Fruit fly (Drosophila melanogaster): ENCODE results near the gene Imp.

Imp gene

DNA sequence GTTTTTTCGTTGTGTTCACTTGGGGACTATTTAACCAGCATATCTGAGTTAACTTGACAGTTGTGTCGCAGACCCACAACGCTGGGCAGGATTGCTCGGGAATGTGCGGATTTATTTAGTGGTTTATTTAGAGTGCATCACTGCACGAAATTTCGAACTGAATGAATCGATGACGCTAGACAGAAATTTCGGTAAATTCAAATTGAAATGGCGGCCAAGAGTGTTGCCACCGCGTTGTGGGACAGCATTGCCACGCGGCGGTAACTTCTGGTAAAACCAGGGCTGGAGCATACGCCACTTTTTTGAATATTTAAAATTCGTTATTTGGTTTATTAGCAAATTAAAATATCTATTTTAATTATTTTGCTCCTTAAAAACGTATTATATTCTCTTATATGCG is 30.6 kb upstream of the Imp start, which contains the start of gene feo (continued):
- TF ChIP-seq Hand (GFP tag; optimal IDR thresholded peaks at IDR 0.05): no peak
- no peak for TF ChIP-seq CG7271 (tag; optimal IDR thresholded peaks at IDR 0.05)
- no peak for TF ChIP-seq Max (GFP tag; optimal IDR thresholded peaks at IDR 0.05)
- no peak for TF ChIP-seq esg (GFP tag; conservative IDR thresholded peaks at IDR 0.05)
- no peak for TF ChIP-seq tgo (GFP tag; IDR thresholded peaks at IDR 0.05)
- TF ChIP-seq jigr1 (GFP tag; IDR thresholded peaks at IDR 0.05): no peak
- peak; percentile 54 for TF ChIP-seq MESR4 (GFP tag; optimal IDR thresholded peaks at IDR 0.05)
- no peak for TF ChIP-seq B-H2 (GFP tag; optimal IDR thresholded peaks at IDR 0.05)
- TF ChIP-seq tx (GFP tag; optimal IDR thresholded peaks at IDR 0.05): no peak
- no peak for TF ChIP-seq CG1529 (GFP tag; optimal IDR thresholded peaks at IDR 0.05)
- TF ChIP-seq CG33557 (GFP tag; optimal IDR thresholded peaks at IDR 0.05): no peak
- no peak for TF ChIP-seq rib (GFP tag; IDR thresholded peaks at IDR 0.05)
- TF ChIP-seq HmgD (GFP tag; optimal IDR thresholded peaks at IDR 0.05): no peak
- no peak for TF ChIP-seq hth (optimal IDR thresholded peaks at IDR 0.05)
- no peak for TF ChIP-seq CG12769 (tag; optimal IDR thresholded peaks at IDR 0.05)
- no peak for TF ChIP-seq ken (GFP tag; IDR thresholded peaks at IDR 0.05)
- TF ChIP-seq CkIIα-i1 (GFP tag; IDR thresholded peaks at IDR 0.05): no peak
- TF ChIP-seq fd64A (GFP tag; optimal IDR thresholded peaks at IDR 0.05): no peak
- no peak for TF ChIP-seq CG14667 (GFP tag; IDR thresholded peaks at IDR 0.05)
- no peak for TF ChIP-seq CG1792 (GFP tag; optimal IDR thresholded peaks at IDR 0.05)
- TF ChIP-seq CG18764 (GFP tag; optimal IDR thresholded peaks at IDR 0.05): no peak
- TF ChIP-seq ase (GFP tag; IDR thresholded peaks at IDR 0.05): no peak
- 0 out of 2 replicates have a peak, but pooled peaks have one; percentile 20 for TF ChIP-seq Scr (GFP tag; IDR thresholded peaks at IDR 0.05; ENCODE audit: partially characterized antibody)
- peak; percentile 95 for TF ChIP-seq Myb (GFP tag; optimal IDR thresholded peaks at IDR 0.05)
- no peak for TF ChIP-seq cas (GFP tag; IDR thresholded peaks at IDR 0.05)
- no peak for TF ChIP-seq ham (GFP tag; IDR thresholded peaks at IDR 0.05)
- no peak for TF ChIP-seq CG5953 (GFP tag; IDR thresholded peaks at IDR 0.05)
- TF ChIP-seq Asciz (GFP tag; optimal IDR thresholded peaks at IDR 0.05): no peak
- peak; percentile 46 for TF ChIP-seq CoRest (tag; optimal IDR thresholded peaks at IDR 0.05)
- no peak for TF ChIP-seq fd102C (GFP tag; optimal IDR thresholded peaks at IDR 0.05)
- TF ChIP-seq CG1603 (tag; optimal IDR thresholded peaks at IDR 0.05): peak; percentile 71
- no peak for TF ChIP-seq CG6791 (GFP tag; IDR thresholded peaks at IDR 0.05; ENCODE audit: partially characterized antibody)
- no peak for TF ChIP-seq schlank (tag; optimal IDR thresholded peaks at IDR 0.05)
- TF ChIP-seq crc (GFP tag; optimal IDR thresholded peaks at IDR 0.05): no peak
- no peak for TF ChIP-seq CG12299 (tag; optimal IDR thresholded peaks at IDR 0.05)
- TF ChIP-seq CG6683 (GFP tag; optimal IDR thresholded peaks at IDR 0.05): no peak
- TF ChIP-seq Atf-2 (GFP tag; optimal IDR thresholded peaks at IDR 0.05): no peak
- TF ChIP-seq sqz (GFP tag; optimal IDR thresholded peaks at IDR 0.05): no peak
- TF ChIP-seq dimm (GFP tag; IDR thresholded peaks at IDR 0.05): no peak
- TF ChIP-seq CG14441 (GFP tag; IDR thresholded peaks at IDR 0.05): no peak
- no peak for TF ChIP-seq ro (GFP tag; IDR thresholded peaks at IDR 0.05)
- no peak for TF ChIP-seq abd-A (tag; optimal IDR thresholded peaks at IDR 0.05)
- no peak for TF ChIP-seq Mad (GFP tag; optimal IDR thresholded peaks at IDR 0.05)
- no peak for TF ChIP-seq zen2 (GFP tag; IDR thresholded peaks at IDR 0.05; ENCODE audit: partially characterized antibody)
- TF ChIP-seq CG31388 (GFP tag; optimal IDR thresholded peaks at IDR 0.05): no peak
- no peak for TF ChIP-seq Dek (tag; optimal IDR thresholded peaks at IDR 0.05)
- peak; percentile 9 for TF ChIP-seq Elba2 (GFP tag; optimal IDR thresholded peaks at IDR 0.05)
- no peak for TF ChIP-seq fd3F (GFP tag; optimal IDR thresholded peaks at IDR 0.05)
- no peak for TF ChIP-seq trh (GFP tag; optimal IDR thresholded peaks at IDR 0.05)
- no peak for TF ChIP-seq CG4282 (GFP tag; optimal IDR thresholded peaks at IDR 0.05)
- no peak for TF ChIP-seq Antp (GFP tag; optimal IDR thresholded peaks at IDR 0.05)
- no peak for TF ChIP-seq ERR (GFP tag; optimal IDR thresholded peaks at IDR 0.05)
- TF ChIP-seq CG8281 (tag; optimal IDR thresholded peaks at IDR 0.05): no peak
